Worm (Caenorhabditis elegans) whole organism, young adult: ENCODE data around the gene T24B8.4.

Source experiments
- dpl-1 ChIP-seq: fragments of 150-350 bp; optimal IDR thresholded peaks from 2 replicates; lab custom pipeline; 2014; ENCODE audit warnings: missing biosample characterization, missing genetic modification reagents, missing genetic modification characterization
- pha-4 ChIP-seq: fragments of 150-350 bp; sonication (generic microtip); optimal IDR thresholded peaks from 2 replicates; lab custom pipeline; 2014; ENCODE audit warnings: missing biosample characterization, missing genetic modification reagents, missing genetic modification characterization
- snpc-1.3 ChIP-seq: sonication (generic microtip); optimal IDR thresholded peaks from 2 replicates; lab custom pipeline; 2017; ENCODE audit warnings: missing genetic modification characterization, mild to moderate bottlenecking, missing compliant biosample characterization, antibody characterized with exemption, moderate library complexity, missing genotype, missing genetic modification reagents; ENCODE audit not compliant: insufficient read depth

DNA sequence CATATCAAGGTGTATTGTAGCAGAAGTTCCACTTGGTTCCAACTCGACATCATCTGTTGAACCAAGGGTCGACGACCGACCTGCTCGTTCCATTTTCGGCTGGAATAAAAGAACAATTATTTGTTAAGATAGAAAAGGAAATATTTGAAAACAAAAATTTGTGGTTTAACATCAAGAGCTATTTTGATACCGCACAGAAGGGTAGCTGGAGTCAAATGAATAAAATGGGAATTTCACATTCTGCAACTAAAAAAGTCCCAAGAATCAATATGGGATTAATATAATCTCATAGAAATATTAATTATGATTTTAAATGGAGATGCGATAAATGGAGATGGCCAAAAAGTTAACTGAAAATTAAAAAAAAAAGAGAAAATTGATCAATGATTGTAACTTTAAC is 27.9 kb upstream of the T24B8.4 start, which contains the start of gene clh-5:
- TF ChIP-seq dpl-1, result no peak
- TF ChIP-seq pha-4 (tag; lab: Kevin White, UChicago), result no peak
- TF ChIP-seq snpc-1.3 (tag; lab: Kevin White, UChicago), result no peak
